Worm (Caenorhabditis elegans): ENCODE measurements around the gene Y43F8B.1.

- TF ChIP-seq rnt-1 (tag; optimal IDR thresholded peaks at IDR 0.05) (no peak), madf-2 (tag; optimal IDR thresholded peaks at IDR 0.05) (no peak), nhr-11 (tag; optimal IDR thresholded peaks at IDR 0.05) (no peak), nfya-1 (tag; optimal IDR thresholded peaks at IDR 0.05) (no peak), hlh-30 (tag; optimal IDR thresholded peaks at IDR 0.05; ENCODE audit: insufficient read depth) (no peak), pat-9 (tag; optimal IDR thresholded peaks at IDR 0.05) (no peak), K02D7.2 (tag; optimal IDR thresholded peaks at IDR 0.05) (no peak), ref-2 (tag; optimal IDR thresholded peaks at IDR 0.05) (no peak), sox-4 (tag; optimal IDR thresholded peaks at IDR 0.05) (no peak), dmd-4 (tag; optimal IDR thresholded peaks at IDR 0.05; ENCODE audit: borderline replicate concordance) (no peak)
Measured at ce11 chrV:19497087-19497486, 48.9 kb downstream of the Y43F8B.1 start.

Data from whole organism, late embryonic.